Worm (Caenorhabditis elegans) whole organism, young adult: ENCODE data around the gene F52E1.5.

Source experiments
- B0019.2 ChIP-seq: fragments of 200-800 bp; sonication (Bioruptor generic); conservative IDR thresholded peaks from 2 replicates; pipeline ENCODE4 v1.3.6; 2022; ENCODE audit warnings: missing genetic modification reagents, missing genetic modification characterization, missing compliant biosample characterization
- B0035.1 ChIP-seq: sonication (generic microtip); optimal IDR thresholded peaks from 2 replicates; lab custom pipeline; 2016; ENCODE audit warnings: missing genetic modification characterization, mild to moderate bottlenecking, missing compliant biosample characterization, missing genotype, missing genetic modification reagents
- B0261.1 ChIP-seq: sonication (generic microtip); optimal IDR thresholded peaks from 2 replicates; lab custom pipeline; 2016; ENCODE audit warnings: mild to moderate bottlenecking, missing genetic modification characterization, moderate library complexity, missing compliant biosample characterization
- F23B12.7 ChIP-seq: sonication (generic microtip); optimal IDR thresholded peaks from 2 replicates; lab custom pipeline; 2017; ENCODE audit warnings: missing genetic modification characterization, mild to moderate bottlenecking, missing compliant biosample characterization, antibody characterized with exemption, moderate library complexity; ENCODE audit not compliant: insufficient read depth
- F37B4.10 ChIP-seq: fragments of 200-800 bp; sonication (Bioruptor generic); IDR thresholded peaks from 2 replicates; pipeline ENCODE4 v1.3.6; 2022; ENCODE audit warnings: missing genetic modification characterization, missing compliant biosample characterization
- F39B2.1 ChIP-seq: fragments of 200-800 bp; sonication (Bioruptor generic); IDR thresholded peaks from 2 replicates; pipeline ENCODE4 v1.3.6; 2022; ENCODE audit warnings: missing genetic modification reagents, missing genetic modification characterization, missing compliant biosample characterization
- T07F8.4 ChIP-seq: sonication (generic microtip); optimal IDR thresholded peaks from 2 replicates; lab custom pipeline; 2016; ENCODE audit warnings: mild to moderate bottlenecking, missing genetic modification characterization, moderate library complexity, missing compliant biosample characterization
- Y67H2A.10 ChIP-seq: fragments of 200-800 bp; sonication (Bioruptor generic); conservative IDR thresholded peaks from 2 replicates; pipeline ENCODE4 v1.3.6; 2022; ENCODE audit warnings: missing genetic modification reagents, missing genetic modification characterization, missing compliant biosample characterization
- ZK185.1 ChIP-seq: sonication (generic microtip); optimal IDR thresholded peaks from 2 replicates; lab custom pipeline; 2016; ENCODE audit warnings: mild to moderate bottlenecking, missing genetic modification characterization, missing compliant biosample characterization; ENCODE audit not compliant: poor library complexity, severe bottlenecking
- ama-1 ChIP-seq, 3 experiments: fragments of 150-350 bp in 1 of 3; sonication (generic microtip) in 2 of 3; optimal IDR thresholded peaks; 2 replicates each; lab custom pipeline; 2014 to 2018; ENCODE audit warnings: missing biosample characterization in 2 of 3, missing genetic modification characterization in 2 of 3, missing genetic modification reagents in 2 of 3
- atf-7 ChIP-seq: sonication (generic microtip); optimal IDR thresholded peaks from 2 replicates; lab custom pipeline; 2017; ENCODE audit warnings: mild to moderate bottlenecking, missing genetic modification characterization, missing compliant biosample characterization
- attf-5 ChIP-seq: fragments of 200-800 bp; sonication (Bioruptor generic); optimal IDR thresholded peaks from 2 replicates; lab custom pipeline; 2018; ENCODE audit warnings: mild to moderate bottlenecking, missing genetic modification characterization, missing compliant biosample characterization
- bed-2 ChIP-seq: fragments of 200-800 bp; sonication (Bioruptor generic); IDR thresholded peaks from 2 replicates; pipeline ENCODE4 v1.3.6; 2022; ENCODE audit warnings: missing genetic modification reagents, missing genetic modification characterization, missing compliant biosample characterization
- ceh-100 ChIP-seq: fragments of 200-800 bp; sonication (Bioruptor generic); IDR thresholded peaks from 2 replicates; pipeline ENCODE4 v1.3.6; 2022; ENCODE audit warnings: missing genetic modification reagents, missing genetic modification characterization, missing compliant biosample characterization
- ceh-79 ChIP-seq: sonication (generic microtip); optimal IDR thresholded peaks from 2 replicates; lab custom pipeline; 2017; ENCODE audit warnings: mild to moderate bottlenecking, missing genetic modification characterization, missing compliant biosample characterization
- ceh-91 ChIP-seq: fragments of 200-800 bp; sonication (Bioruptor generic); IDR thresholded peaks from 2 replicates; pipeline ENCODE4 v1.3.6; 2022; ENCODE audit warnings: missing genetic modification reagents, missing genetic modification characterization, missing compliant biosample characterization
- dox-1 ChIP-seq: fragments of 200-800 bp; sonication (Bioruptor generic); IDR thresholded peaks from 2 replicates; pipeline ENCODE4 v1.3.6; 2022; ENCODE audit warnings: missing genetic modification reagents, missing genetic modification characterization, missing compliant biosample characterization
- efl-1 ChIP-seq: fragments of 150-350 bp; optimal IDR thresholded peaks from 2 replicates; lab custom pipeline; 2014; ENCODE audit warnings: missing biosample characterization, missing genetic modification reagents, missing genetic modification characterization
- egl-44 ChIP-seq: fragments of 200-800 bp; sonication (Bioruptor generic); IDR thresholded peaks from 2 replicates; pipeline ENCODE4 v1.3.6; 2022; ENCODE audit warnings: missing genetic modification reagents, missing genetic modification characterization, missing compliant biosample characterization
- egrh-3 ChIP-seq: fragments of 200-800 bp; sonication (Bioruptor generic); IDR thresholded peaks from 2 replicates; pipeline ENCODE4 v1.3.6; 2022; ENCODE audit warnings: missing genetic modification reagents, missing genetic modification characterization, missing compliant biosample characterization
- hmg-20 ChIP-seq: fragments of 200-800 bp; sonication (Bioruptor generic); IDR thresholded peaks from 2 replicates; pipeline ENCODE4 v1.3.6; 2022; ENCODE audit warnings: missing genetic modification reagents, missing genetic modification characterization, missing compliant biosample characterization
- hrde-1 ChIP-seq: sonication (generic microtip); optimal IDR thresholded peaks from 2 replicates; lab custom pipeline; 2016; ENCODE audit warnings: missing genetic modification characterization, mild to moderate bottlenecking, missing compliant biosample characterization, moderate library complexity, missing genotype, missing genetic modification reagents, borderline replicate concordance
- hsf-1 ChIP-seq: fragments of 200-800 bp; sonication (Bioruptor generic); IDR thresholded peaks from 2 replicates; pipeline ENCODE4 v1.3.6; 2022; ENCODE audit warnings: missing genetic modification reagents, missing genetic modification characterization, missing compliant biosample characterization
- let-526 ChIP-seq: fragments of 200-800 bp; sonication (Bioruptor generic); IDR thresholded peaks from 2 replicates; pipeline ENCODE4 v1.3.6; 2022; ENCODE audit warnings: missing genetic modification reagents, missing genetic modification characterization, missing compliant biosample characterization
- let-607 ChIP-seq, 2 experiments: fragments of 200-800 bp in 1 of 2; sonication (Bioruptor generic) in 1 of 2; sonication (generic microtip) in 1 of 2; optimal IDR thresholded peaks; 2 replicates each; lab custom pipeline; 2016 to 2018; ENCODE audit warnings: mild to moderate bottlenecking in 2 of 2, missing compliant biosample characterization in 2 of 2, missing genetic modification characterization in 2 of 2, moderate library complexity in 2 of 2, missing genotype in 1 of 2
- lin-35 ChIP-seq, 3 experiments: fragments of 150-350 bp in 2 of 3; sonication (generic microtip) in 1 of 3; optimal IDR thresholded peaks; 2 replicates each; lab custom pipeline; 2014 to 2018; ENCODE audit warnings: missing biosample characterization in 3 of 3, missing genetic modification characterization in 3 of 3, missing genetic modification reagents in 3 of 3
- mcd-1 ChIP-seq: fragments of 200-800 bp; sonication (Bioruptor generic); IDR thresholded peaks from 2 replicates; pipeline ENCODE4 v1.3.6; 2022; ENCODE audit warnings: missing genetic modification reagents, missing genetic modification characterization, missing compliant biosample characterization
- mel-28 ChIP-seq: sonication (generic microtip); optimal IDR thresholded peaks from 2 replicates; lab custom pipeline; 2016; ENCODE audit warnings: borderline replicate concordance, mild to moderate bottlenecking, missing genetic modification characterization, missing compliant biosample characterization
- nfya-2 ChIP-seq: fragments of 200-800 bp; sonication (Bioruptor generic); IDR thresholded peaks from 2 replicates; pipeline ENCODE4 v1.3.6; 2022; ENCODE audit warnings: missing genetic modification reagents, missing genetic modification characterization, missing compliant biosample characterization
- nhr-179 ChIP-seq: sonication (generic microtip); optimal IDR thresholded peaks from 2 replicates; lab custom pipeline; 2016; ENCODE audit warnings: mild to moderate bottlenecking, missing genetic modification characterization, missing compliant biosample characterization
- nhr-90 ChIP-seq: sonication (generic microtip); optimal IDR thresholded peaks from 2 replicates; lab custom pipeline; 2016; ENCODE audit warnings: missing genotype, mild to moderate bottlenecking, missing genetic modification characterization, missing compliant biosample characterization
- pha-4 ChIP-seq: fragments of 150-350 bp; sonication (generic microtip); optimal IDR thresholded peaks from 2 replicates; lab custom pipeline; 2014; ENCODE audit warnings: missing biosample characterization, missing genetic modification reagents, missing genetic modification characterization
- rcor-1 ChIP-seq: fragments of 200-800 bp; sonication (Bioruptor generic); IDR thresholded peaks from 2 replicates; pipeline ENCODE4 v1.3.6; 2022; ENCODE audit warnings: missing genetic modification reagents, missing genetic modification characterization, missing compliant biosample characterization
- snpc-1.1 ChIP-seq: sonication (generic microtip); optimal IDR thresholded peaks from 2 replicates; lab custom pipeline; 2017; ENCODE audit warnings: missing genetic modification characterization, mild to moderate bottlenecking, missing compliant biosample characterization, antibody characterized with exemption, moderate library complexity, missing genotype, missing genetic modification reagents; ENCODE audit not compliant: insufficient read depth
- snpc-1.3 ChIP-seq: sonication (generic microtip); optimal IDR thresholded peaks from 2 replicates; lab custom pipeline; 2017; ENCODE audit warnings: missing genetic modification characterization, mild to moderate bottlenecking, missing compliant biosample characterization, antibody characterized with exemption, moderate library complexity, missing genotype, missing genetic modification reagents; ENCODE audit not compliant: insufficient read depth
- somi-1 ChIP-seq: fragments of 200-800 bp; sonication (Bioruptor generic); optimal IDR thresholded peaks from 2 replicates; lab custom pipeline; 2018; ENCODE audit warnings: mild to moderate bottlenecking, missing genetic modification characterization, missing compliant biosample characterization
- ztf-6 ChIP-seq: fragments of 200-800 bp; sonication (Bioruptor generic); IDR thresholded peaks from 2 replicates; pipeline ENCODE4 v1.3.6; 2022; ENCODE audit warnings: missing genetic modification reagents, missing genetic modification characterization, missing compliant biosample characterization

F52E1.5 gene

DNA sequence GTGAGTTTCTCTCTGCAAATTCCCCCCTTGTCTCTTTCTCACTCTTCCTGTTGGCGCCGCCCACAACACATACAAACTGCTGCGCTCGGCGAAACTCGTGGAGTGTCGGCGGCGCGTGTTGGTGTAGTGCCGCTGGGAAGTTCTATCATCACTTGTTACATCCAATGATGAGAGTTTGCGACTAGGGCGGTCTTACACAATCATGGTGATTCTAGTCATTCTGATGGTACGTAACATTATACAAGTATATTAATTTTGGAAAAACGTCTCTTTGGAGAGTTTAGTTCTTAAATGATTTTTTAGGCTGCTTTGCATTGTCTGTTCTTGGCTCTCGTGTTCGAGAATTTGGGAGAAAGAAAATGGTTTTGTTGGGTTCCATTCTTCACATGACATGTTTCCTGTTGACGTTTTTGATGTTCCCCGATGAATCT, 30.3 kb upstream of the F52E1.5 start (continued):
- peak in 2 of 3 experiments; percentile 16 to 80 for TF ChIP-seq lin-35 (GFP tag; optimal IDR thresholded peaks at IDR 0.05; lab: Kevin White, UChicago)
- peak; percentile 99 for TF ChIP-seq snpc-1.1 (tag; lab: Kevin White, UChicago)
- peak; percentile 89 for TF ChIP-seq hsf-1 (GFP tag; lab: Robert Waterston, UW)
- 0 out of 2 replicates have a peak, but pooled peaks have one; percentile 12 for TF ChIP-seq let-526 (GFP tag; lab: Robert Waterston, UW)
- TF ChIP-seq mel-28 = no peak
- peak; percentile 95 for TF ChIP-seq rcor-1 (GFP tag; lab: Robert Waterston, UW)
- 0 out of 2 replicates have a peak, but pooled peaks have one; percentile 49 for TF ChIP-seq B0019.2 (GFP tag; lab: Robert Waterston, UW)
- no peak for TF ChIP-seq pha-4
- TF ChIP-seq egrh-3 (GFP tag; lab: Robert Waterston, UW) = peak; percentile 50; the same call in 1 of the 2 replicates
- no peak for TF ChIP-seq nfya-2 (GFP tag; lab: Robert Waterston, UW)
- TF ChIP-seq let-607 (tag; optimal IDR thresholded peaks at IDR 0.05; lab: Kevin White, UChicago) = peak; percentile 43 to 59
- TF ChIP-seq efl-1 (GFP tag; lab: Kevin White, UChicago) = peak; percentile 19
- peak; percentile 66 for TF ChIP-seq ceh-100
- no peak for TF ChIP-seq ztf-6 (GFP tag; lab: Robert Waterston, UW)
- peak; percentile 42 for TF ChIP-seq B0261.1 (tag; lab: Kevin White, UChicago)
- 0 out of 2 replicates have a peak, but pooled peaks have one; percentile 16 for TF ChIP-seq bed-2 (GFP tag; lab: Robert Waterston, UW)
- TF ChIP-seq snpc-1.3 (tag; lab: Kevin White, UChicago) = peak; percentile 98
- TF ChIP-seq mcd-1 (GFP tag; lab: Robert Waterston, UW) = peak; percentile 86
- TF ChIP-seq hmg-20 (GFP tag; lab: Robert Waterston, UW) = peak; percentile 82
- TF ChIP-seq Y67H2A.10 (GFP tag; lab: Robert Waterston, UW) = no peak
- TF ChIP-seq attf-5 = peak; percentile 46
- TF ChIP-seq ceh-79 (tag; lab: Kevin White, UChicago) = no peak
- TF ChIP-seq somi-1 (GFP tag; lab: Kevin White, UChicago) = peak; percentile 17
- TF ChIP-seq F23B12.7 = peak; percentile 94
- peak; percentile 15 for TF ChIP-seq B0035.1
- TF ChIP-seq ZK185.1 (tag; lab: Kevin White, UChicago) = peak; percentile 70
- peak; percentile 89 for TF ChIP-seq hrde-1 (tag; lab: Kevin White, UChicago)
- peak; percentile 65 for TF ChIP-seq atf-7 (tag; lab: Kevin White, UChicago)
- no peak for TF ChIP-seq F37B4.10 (GFP tag; lab: Robert Waterston, UW)
- peak; percentile 95 for TF ChIP-seq ama-1 (optimal IDR thresholded peaks at IDR 0.05; lab: Kevin White, UChicago)
- TF ChIP-seq ama-1 (GFP tag; optimal IDR thresholded peaks at IDR 0.05; lab: Kevin White, UChicago) = peak; percentile 30 to 43
- peak; percentile 86 for TF ChIP-seq egl-44 (GFP tag; lab: Robert Waterston, UW)
- TF ChIP-seq nhr-179 (tag; lab: Kevin White, UChicago) = peak; percentile 57
- TF ChIP-seq ceh-91 (GFP tag; lab: Robert Waterston, UW) = peak; percentile 47
- TF ChIP-seq nhr-90 (tag; lab: Kevin White, UChicago) = peak; percentile 58
- peak; percentile 54 for TF ChIP-seq T07F8.4 (tag; lab: Kevin White, UChicago)
- peak; percentile 96 for TF ChIP-seq dox-1 (GFP tag; lab: Robert Waterston, UW)
- peak; percentile 72; the same call in 1 of the 2 replicates for TF ChIP-seq F39B2.1
- TF ChIP-seq, all 124 proteins: peak for 89
